Fruit fly (Drosophila melanogaster) whole organism, embryonic: ENCODE results near the gene fd96Cb.

Experiments used
- Aef1 ChIP-seq: fragments of 200-800 bp; sonication (Bioruptor generic); IDR thresholded peaks from 3 replicates; pipeline ENCODE4 v1.3.6; 2022; ENCODE audit warnings: missing biosample characterization, missing genetic modification characterization
- Atf-2 ChIP-seq: fragments of 200-800 bp; sonication (Bioruptor generic); optimal IDR thresholded peaks from 2 replicates; lab custom pipeline; 2016; ENCODE audit warnings: missing biosample characterization, missing genetic modification characterization
- CG11085 ChIP-seq: fragments of 200-800 bp; sonication (Bioruptor generic); IDR thresholded peaks from 2 replicates; pipeline ENCODE4 v1.3.6; 2022; ENCODE audit warnings: missing biosample characterization, missing genetic modification characterization
- CG11398 ChIP-seq: fragments of 200-800 bp; sonication (Bioruptor generic); optimal IDR thresholded peaks from 2 replicates; lab custom pipeline; 2016; ENCODE audit warnings: missing biosample characterization, missing genetic modification characterization
- CG11456 ChIP-seq: fragments of 200-800 bp; sonication (Bioruptor generic); IDR thresholded peaks from 3 replicates; pipeline ENCODE4 v1.3.6; 2022; ENCODE audit warnings: missing biosample characterization, missing genetic modification characterization
- CG12071 ChIP-seq: fragments of 200-800 bp; sonication (Bioruptor generic); optimal IDR thresholded peaks from 3 replicates; lab custom pipeline; 2018; ENCODE audit warnings: missing biosample characterization, mild to moderate bottlenecking, missing genetic modification characterization
- CG12299 ChIP-seq: fragments of 200-800 bp; sonication (Bioruptor generic); optimal IDR thresholded peaks from 2 replicates; lab custom pipeline; 2018; ENCODE audit warnings: missing biosample characterization, mild to moderate bottlenecking, missing genetic modification characterization
- CG2116 ChIP-seq: fragments of 200-800 bp; sonication (Bioruptor generic); optimal IDR thresholded peaks from 3 replicates; lab custom pipeline; 2018; ENCODE audit warnings: missing biosample characterization, mild to moderate bottlenecking, missing genetic modification characterization
- CG3281 ChIP-seq: fragments of 200-800 bp; sonication (Bioruptor generic); optimal IDR thresholded peaks from 3 replicates; lab custom pipeline; 2017; ENCODE audit warnings: missing biosample characterization, mild to moderate bottlenecking, missing genetic modification characterization
- CG4404 ChIP-seq: fragments of 200-800 bp; sonication (Bioruptor generic); IDR thresholded peaks from 2 replicates; pipeline ENCODE4 v1.3.6; 2022; ENCODE audit warnings: missing biosample characterization, missing genetic modification characterization
- CG6791 ChIP-seq: fragments of 200-800 bp; sonication (Bioruptor generic); IDR thresholded peaks from 3 replicates; pipeline ENCODE4 v1.3.6; 2022; ENCODE audit warnings: missing biosample characterization, missing genetic modification characterization; ENCODE audit not compliant: partially characterized antibody
- CG7928 ChIP-seq: fragments of 200-800 bp; sonication (Bioruptor generic); optimal IDR thresholded peaks from 2 replicates; lab custom pipeline; 2017; ENCODE audit warnings: missing biosample characterization, mild to moderate bottlenecking, missing genetic modification characterization
- CG9932 ChIP-seq: fragments of 200-800 bp; sonication (Bioruptor generic); IDR thresholded peaks from 2 replicates; pipeline ENCODE4 v1.3.6; 2022; ENCODE audit warnings: missing biosample characterization, missing genetic modification characterization
- CTCF ChIP-seq: fragments of 200-800 bp; sonication (Bioruptor generic); optimal IDR thresholded peaks from 2 replicates; lab custom pipeline; 2017; ENCODE audit warnings: missing biosample characterization, mild to moderate bottlenecking, missing genetic modification characterization, moderate library complexity
- Dfd ChIP-seq, 2 experiments: fragments of >200 bp; optimal IDR thresholded peaks; 2 replicates each; lab custom pipeline; 2017; ENCODE audit warnings: missing biosample characterization in 2 of 2, missing genetic modification characterization in 2 of 2
- Drgx ChIP-seq: fragments of 200-800 bp; sonication (Bioruptor generic); IDR thresholded peaks from 2 replicates; pipeline ENCODE4 v1.3.6; 2022; ENCODE audit warnings: missing biosample characterization, missing genetic modification characterization
- Elba2 ChIP-seq: fragments of 200-800 bp; sonication (Bioruptor generic); optimal IDR thresholded peaks from 3 replicates; lab custom pipeline; 2016; ENCODE audit warnings: missing biosample characterization, missing genetic modification characterization
- MBD-R2 ChIP-seq: fragments of 200-800 bp; sonication (Bioruptor generic); IDR thresholded peaks from 2 replicates; pipeline ENCODE4 v1.3.6; 2022; ENCODE audit warnings: missing biosample characterization, missing genetic modification characterization
- Mes4 ChIP-seq: fragments of 200-800 bp; sonication (Bioruptor generic); optimal IDR thresholded peaks from 2 replicates; lab custom pipeline; 2016; ENCODE audit warnings: missing biosample characterization, missing genetic modification characterization
- Mrtf ChIP-seq: fragments of 200-800 bp; sonication (Bioruptor generic); IDR thresholded peaks from 3 replicates; pipeline ENCODE4 v1.3.6; 2022; ENCODE audit warnings: missing biosample characterization, missing genetic modification characterization
- Myb ChIP-seq: fragments of 200-800 bp; sonication (Bioruptor generic); optimal IDR thresholded peaks from 2 replicates; lab custom pipeline; 2016; ENCODE audit warnings: missing biosample characterization, missing genetic modification characterization
- NfI ChIP-seq: fragments of 200-800 bp; sonication (Bioruptor generic); optimal IDR thresholded peaks from 3 replicates; lab custom pipeline; 2018; ENCODE audit warnings: missing biosample characterization, mild to moderate bottlenecking, missing genetic modification characterization, moderate library complexity
- Oaz ChIP-seq: fragments of 200-800 bp; sonication (Bioruptor generic); IDR thresholded peaks from 2 replicates; pipeline ENCODE4 v1.3.6; 2022; ENCODE audit warnings: missing biosample characterization, missing genetic modification characterization
- Opbp ChIP-seq: fragments of 200-800 bp; sonication (Bioruptor generic); IDR thresholded peaks from 3 replicates; pipeline ENCODE4 v1.3.6; 2022; ENCODE audit warnings: missing biosample characterization, missing genetic modification characterization; ENCODE audit not compliant: partially characterized antibody
- Pdp1 ChIP-seq, 2 experiments: fragments of 200-800 bp; sonication (Bioruptor generic); optimal IDR thresholded peaks; 3 replicates each; lab custom pipeline; 2016; ENCODE audit warnings: missing biosample characterization in 2 of 2, missing genetic modification characterization in 2 of 2, mild to moderate bottlenecking in 1 of 2, moderate library complexity in 1 of 2
- Six4 ChIP-seq: fragments of 200-800 bp; sonication (Bioruptor generic); optimal IDR thresholded peaks from 2 replicates; lab custom pipeline; 2016; ENCODE audit warnings: missing biosample characterization, missing genetic modification characterization
- Ssrp ChIP-seq: fragments of 200-800 bp; sonication (Bioruptor generic); optimal IDR thresholded peaks from 2 replicates; lab custom pipeline; 2018; ENCODE audit warnings: missing biosample characterization, mild to moderate bottlenecking, missing genetic modification characterization, moderate library complexity
- Vsx1 ChIP-seq: fragments of 200-800 bp; sonication (Bioruptor generic); optimal IDR thresholded peaks from 2 replicates; lab custom pipeline; 2017; ENCODE audit warnings: missing biosample characterization, mild to moderate bottlenecking, missing genetic modification characterization, missing genetic modification reagents
- ato ChIP-seq: fragments of 200-800 bp; sonication (Bioruptor generic); IDR thresholded peaks from 2 replicates; pipeline ENCODE4 v1.3.6; 2022; ENCODE audit warnings: missing biosample characterization, missing genetic modification characterization; ENCODE audit not compliant: partially characterized antibody
- ci ChIP-seq: fragments of 200-800 bp; sonication (Bioruptor generic); IDR thresholded peaks from 3 replicates; pipeline ENCODE4 v1.3.6; 2022; ENCODE audit warnings: missing biosample characterization, missing genetic modification characterization
- crc ChIP-seq: fragments of 200-800 bp; sonication (Bioruptor generic); optimal IDR thresholded peaks from 2 replicates; lab custom pipeline; 2016; ENCODE audit warnings: missing biosample characterization, missing genetic modification characterization
- crp ChIP-seq, 2 experiments: fragments of 200-800 bp; sonication (Bioruptor generic); optimal IDR thresholded peaks; 2 replicates in 1 of 2; 3 replicates in 1 of 2; lab custom pipeline; 2017; ENCODE audit warnings: missing biosample characterization in 2 of 2, missing genetic modification characterization in 2 of 2, mild to moderate bottlenecking in 1 of 2, moderate library complexity in 1 of 2
- dysf ChIP-seq: fragments of 200-800 bp; sonication (Bioruptor generic); IDR thresholded peaks from 3 replicates; pipeline ENCODE4 v1.3.6; 2022; ENCODE audit warnings: missing biosample characterization, missing genetic modification characterization
- ems ChIP-seq: fragments of 200-800 bp; sonication (Bioruptor generic); optimal IDR thresholded peaks from 3 replicates; lab custom pipeline; 2016; ENCODE audit warnings: missing biosample characterization, missing genetic modification characterization
- grn ChIP-seq: fragments of 200-800 bp; sonication (Bioruptor generic); optimal IDR thresholded peaks from 3 replicates; lab custom pipeline; 2017; ENCODE audit warnings: missing biosample characterization, missing genetic modification characterization
- gro ChIP-seq: fragments of 200-800 bp; sonication (Bioruptor generic); optimal IDR thresholded peaks from 2 replicates; lab custom pipeline; 2016; ENCODE audit warnings: missing biosample characterization, missing genetic modification characterization
- gsb-n ChIP-seq: fragments of 200-800 bp; sonication (Bioruptor generic); optimal IDR thresholded peaks from 3 replicates; lab custom pipeline; 2018; ENCODE audit warnings: missing biosample characterization, mild to moderate bottlenecking, missing genetic modification characterization
- kay ChIP-seq: fragments of 200-800 bp; sonication (Bioruptor generic); optimal IDR thresholded peaks from 2 replicates; lab custom pipeline; 2016; ENCODE audit warnings: missing biosample characterization, missing genetic modification characterization
- klu ChIP-seq: fragments of 200-800 bp; sonication (Bioruptor generic); IDR thresholded peaks from 2 replicates; pipeline ENCODE4 v1.3.6; 2022; ENCODE audit warnings: missing biosample characterization, missing genetic modification characterization
- lilli ChIP-seq: fragments of 200-800 bp; sonication (Bioruptor generic); optimal IDR thresholded peaks from 3 replicates; lab custom pipeline; 2016; ENCODE audit warnings: missing biosample characterization, missing genetic modification characterization
- mam ChIP-seq: fragments of 200-800 bp; sonication (Bioruptor generic); optimal IDR thresholded peaks from 3 replicates; lab custom pipeline; 2016; ENCODE audit warnings: missing biosample characterization, missing genetic modification characterization
- mld ChIP-seq: fragments of 200-800 bp; sonication (Bioruptor generic); IDR thresholded peaks from 3 replicates; pipeline ENCODE4 v1.3.6; 2022; ENCODE audit warnings: missing biosample characterization, missing genetic modification characterization; ENCODE audit not compliant: partially characterized antibody
- nom ChIP-seq: fragments of 200-800 bp; sonication (Bioruptor generic); optimal IDR thresholded peaks from 2 replicates; lab custom pipeline; 2017; ENCODE audit warnings: missing biosample characterization, missing genetic modification characterization, mild to moderate bottlenecking, moderate library complexity, missing genetic modification reagents
- row ChIP-seq: fragments of 200-800 bp; sonication (Bioruptor generic); IDR thresholded peaks from 3 replicates; pipeline ENCODE4 v1.3.6; 2022; ENCODE audit warnings: missing biosample characterization, missing genetic modification characterization
- salm ChIP-seq: fragments of 200-800 bp; sonication (Bioruptor generic); optimal IDR thresholded peaks from 2 replicates; lab custom pipeline; 2018; ENCODE audit warnings: missing biosample characterization, mild to moderate bottlenecking, missing genetic modification characterization
- scrt ChIP-seq: fragments of 200-800 bp; sonication (Bioruptor generic); optimal IDR thresholded peaks from 2 replicates; lab custom pipeline; 2018; ENCODE audit warnings: missing biosample characterization, mild to moderate bottlenecking, missing genetic modification characterization, moderate library complexity
- ssp ChIP-seq: fragments of 200-800 bp; sonication (Bioruptor generic); IDR thresholded peaks from 2 replicates; pipeline ENCODE4 v1.3.6; 2022; ENCODE audit warnings: missing biosample characterization, missing genetic modification characterization
- stc ChIP-seq: fragments of 200-800 bp; sonication (Bioruptor generic); IDR thresholded peaks from 2 replicates; pipeline ENCODE4 v1.3.6; 2022; ENCODE audit warnings: missing biosample characterization, missing genetic modification characterization
- ttk ChIP-seq: fragments of 200-800 bp; sonication (Bioruptor generic); IDR thresholded peaks from 2 replicates; pipeline ENCODE4 v2.1.2; 2022; ENCODE audit warnings: missing biosample characterization, missing genetic modification characterization
- unpg ChIP-seq: fragments of 200-800 bp; sonication (Bioruptor generic); optimal IDR thresholded peaks from 3 replicates; lab custom pipeline; 2018; ENCODE audit warnings: missing biosample characterization, mild to moderate bottlenecking, missing genetic modification characterization, moderate library complexity
- usp ChIP-seq: fragments of >200 bp; optimal IDR thresholded peaks from 2 replicates; lab custom pipeline; 2017; ENCODE audit warnings: missing biosample characterization, missing genetic modification characterization
- vfl ChIP-seq: fragments of 200-800 bp; sonication (Bioruptor generic); optimal IDR thresholded peaks from 2 replicates; lab custom pipeline; 2016; ENCODE audit warnings: missing biosample characterization, missing genetic modification characterization
- vnd ChIP-seq: fragments of 200-800 bp; sonication (Bioruptor generic); IDR thresholded peaks from 3 replicates; pipeline ENCODE4 v1.3.6; 2022; ENCODE audit warnings: missing biosample characterization, missing genetic modification characterization; ENCODE audit not compliant: partially characterized antibody

The fd96Cb gene

dm6 chr3R:25074558-25074964 is 20.3 kb upstream of the fd96Cb start, which contains the start of the genes shams and CG11920 (continued):
- TF ChIP-seq crp (GFP tag; optimal IDR thresholded peaks at IDR 0.05; lab: Kevin White, UChicago): peak in 1 of 2 experiments; percentile 73
- no peak for TF ChIP-seq CG11456
- no peak for TF ChIP-seq CG7928
- peak; percentile 29 for TF ChIP-seq unpg
- TF ChIP-seq Pdp1 (GFP tag; optimal IDR thresholded peaks at IDR 0.05; lab: Kevin White, UChicago): no peak
- TF ChIP-seq CG12299 (tag; lab: Kevin White, UChicago): peak; percentile 61
- TF ChIP-seq lilli (GFP tag; lab: Kevin White, UChicago): peak; percentile 29
- no peak for TF ChIP-seq CG4404
- no peak for TF ChIP-seq Vsx1
- 0 out of 3 replicates have a peak, but pooled peaks have one; percentile 39 for TF ChIP-seq CG6791
- no peak for TF ChIP-seq Dfd (GFP tag; optimal IDR thresholded peaks at IDR 0.05; lab: Kevin White, UChicago)
- no peak for TF ChIP-seq Six4 (GFP tag; lab: Kevin White, UChicago)
- peak; percentile 80 for TF ChIP-seq CG2116 (GFP tag; lab: Kevin White, UChicago)
- no peak for TF ChIP-seq Ssrp (tag; lab: Kevin White, UChicago)
- TF ChIP-seq scrt (GFP tag; lab: Kevin White, UChicago): no peak
- TF ChIP-seq ci (GFP tag; lab: Robert Waterston, UW): no peak
- no peak for TF ChIP-seq stc (GFP tag; lab: Robert Waterston, UW)
- no peak for TF ChIP-seq Mrtf (GFP tag; lab: Robert Waterston, UW)
- no peak for TF ChIP-seq nom (GFP tag; lab: Kevin White, UChicago)
- no peak for TF ChIP-seq Myb (GFP tag; lab: Kevin White, UChicago)
- TF ChIP-seq Drgx (GFP tag; lab: Robert Waterston, UW): no peak
- no peak for TF ChIP-seq ems (GFP tag; lab: Kevin White, UChicago)
- no peak for TF ChIP-seq dysf (GFP tag; lab: Robert Waterston, UW)
- TF ChIP-seq Mes4 (GFP tag; lab: Kevin White, UChicago): no peak
- no peak for TF ChIP-seq CG11085
- TF ChIP-seq vfl (GFP tag; lab: Kevin White, UChicago): no peak
- TF ChIP-seq Elba2 (GFP tag; lab: Kevin White, UChicago): no peak
- TF ChIP-seq CG12071 (GFP tag; lab: Kevin White, UChicago): no peak
- peak; percentile 52; the same call in 1 of the 3 replicates for TF ChIP-seq vnd (GFP tag; lab: Robert Waterston, UW)
- peak; percentile 62; the same call in 1 of the 2 replicates for TF ChIP-seq MBD-R2
- TF ChIP-seq ato: peak; percentile 57; the same call in 1 of the 2 replicates
- TF ChIP-seq kay (GFP tag; lab: Kevin White, UChicago): no peak
- TF ChIP-seq gro: peak; percentile 40
- no peak for TF ChIP-seq klu (GFP tag; lab: Robert Waterston, UW)
- peak; percentile 59 for TF ChIP-seq row
- TF ChIP-seq Opbp: peak; percentile 47; the same call in 1 of the 3 replicates
- TF ChIP-seq mam: no peak
- TF ChIP-seq mld: no peak
- TF ChIP-seq NfI (GFP tag; lab: Kevin White, UChicago): no peak
- TF ChIP-seq CTCF: no peak
- no peak for TF ChIP-seq grn
- no peak for TF ChIP-seq Oaz (GFP tag; lab: Robert Waterston, UW)
- TF ChIP-seq salm: no peak
- TF ChIP-seq Atf-2: no peak
- no peak for TF ChIP-seq Aef1 (GFP tag; lab: Robert Waterston, UW)
- no peak for TF ChIP-seq CG3281 (GFP tag; lab: Kevin White, UChicago)
- peak; percentile 40 for TF ChIP-seq gsb-n (tag; lab: Kevin White, UChicago)
- no peak for TF ChIP-seq usp (GFP tag; lab: Kevin White, UChicago)
- TF ChIP-seq crc (GFP tag; lab: Kevin White, UChicago): no peak
- no peak for TF ChIP-seq CG9932 (GFP tag; lab: Robert Waterston, UW)
- no peak for TF ChIP-seq ttk
- TF ChIP-seq CG11398 (GFP tag; lab: Kevin White, UChicago): no peak
- no peak for TF ChIP-seq ssp (GFP tag; lab: Robert Waterston, UW)
